Worm (Caenorhabditis elegans): ENCODE data around the gene lgc-45.

The lgc-45 gene

DNA sequence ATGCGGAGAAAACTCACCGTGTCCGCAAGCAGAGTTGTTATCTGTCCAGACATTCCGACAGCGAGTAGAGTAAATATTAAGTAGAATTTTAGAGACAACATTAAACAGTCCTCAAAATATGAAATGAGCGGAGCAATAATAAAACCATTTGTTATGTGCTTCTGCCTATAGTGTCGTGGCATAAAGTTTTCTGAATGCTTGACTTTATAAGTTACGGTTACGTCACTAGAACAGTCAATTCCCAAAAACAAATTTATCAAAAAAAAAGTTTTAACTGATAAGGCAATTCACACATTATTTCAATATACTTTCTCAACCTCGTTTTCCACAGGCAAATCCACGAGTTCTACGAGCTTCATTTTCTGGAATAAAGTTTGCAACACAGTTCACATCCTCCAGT is 11.8 kb downstream of the lgc-45 start, which contains the start of gene clec-127:
TSS of gene clec-127 (minus strand) at position 101 of the 400 bp plus-strand sequence.
- no peak for TF ChIP-seq snpc-1.2 (GFP tag; IDR thresholded peaks at IDR 0.05)
- TF ChIP-seq daf-16 (GFP tag; optimal IDR thresholded peaks at IDR 0.05): no peak
- TF ChIP-seq daf-16 (tag; optimal IDR thresholded peaks at IDR 0.05): peak; percentile 22

DNA sequence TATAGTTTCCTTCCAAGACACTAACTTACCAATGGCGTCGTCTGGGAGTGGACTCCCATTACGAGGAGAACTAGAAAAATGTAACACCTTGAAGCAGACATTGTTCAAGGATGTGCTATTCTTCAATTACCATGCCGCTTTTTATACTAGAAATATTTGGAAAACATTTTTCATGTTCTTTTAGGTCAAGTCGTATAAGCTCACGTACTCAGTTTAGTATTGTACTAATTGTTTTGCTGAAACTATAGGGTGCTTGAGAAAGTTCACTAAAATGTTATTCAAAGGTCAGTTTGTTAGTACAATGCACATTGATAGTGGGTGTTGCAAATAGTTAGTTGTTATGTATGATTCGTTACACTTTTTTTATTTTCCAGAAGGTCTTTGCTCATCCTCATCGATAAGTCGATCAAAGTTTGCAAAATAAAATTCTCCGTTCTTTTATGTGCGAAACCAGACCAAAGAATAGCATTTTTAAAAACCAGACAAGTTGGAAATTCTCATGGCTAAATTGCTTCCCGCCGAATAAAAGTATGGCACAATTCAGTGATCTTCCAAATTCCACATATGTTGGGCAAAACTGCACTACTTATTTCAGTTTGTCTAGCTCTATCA is 13.8 kb downstream of the lgc-45 start, which contains the start of the genes clec-128 and clec-129:
TSS of gene clec-128 (minus strand) at position 101 of the 612 bp plus-strand sequence.
TSS of gene clec-129 (plus strand) at position 562 of the 612 bp plus-strand sequence.
- TF ChIP-seq aha-1 (tag) (peak; percentile 51), mdt-29 (GFP tag; IDR thresholded peaks at IDR 0.05) (no peak)

DNA sequence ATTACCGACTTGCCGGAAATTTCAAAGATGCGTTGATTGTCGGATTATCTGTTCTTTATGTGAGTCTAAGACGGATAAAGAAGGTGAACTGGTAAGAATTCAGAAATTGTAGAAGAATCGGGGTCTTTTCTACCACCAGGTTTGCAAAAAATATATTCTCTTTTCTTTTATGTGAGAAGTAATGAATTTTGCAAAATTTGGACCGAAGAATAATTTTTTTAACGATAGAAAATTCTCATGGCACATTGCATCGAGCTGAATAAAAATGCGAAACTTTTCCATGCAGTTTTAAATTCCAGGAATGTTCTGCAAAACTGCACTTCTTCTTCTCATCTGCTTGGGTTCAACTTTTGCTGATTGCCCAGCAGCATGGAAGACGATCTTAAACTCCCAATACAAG is 16.0 kb downstream of the lgc-45 start, which contains the start of gene clec-130:
TSS of gene clec-130 (plus strand) at position 301 of the 400 bp plus-strand sequence.
- no peak for TF ChIP-seq madf-9 (GFP tag; conservative IDR thresholded peaks at IDR 0.05)
- TF ChIP-seq daf-16 (GFP tag; optimal IDR thresholded peaks at IDR 0.05): no peak
- no peak for TF ChIP-seq daf-16 (tag; optimal IDR thresholded peaks at IDR 0.05)
- no peak for TF ChIP-seq nhr-41 (GFP tag; IDR thresholded peaks at IDR 0.05)
- no peak for TF ChIP-seq F26F4.8 (GFP tag; conservative IDR thresholded peaks at IDR 0.05)
- no peak for TF ChIP-seq nhr-28 (tag; optimal IDR thresholded peaks at IDR 0.05)
- TF ChIP-seq lim-7 (GFP tag; IDR thresholded peaks at IDR 0.05): no peak

DNA sequence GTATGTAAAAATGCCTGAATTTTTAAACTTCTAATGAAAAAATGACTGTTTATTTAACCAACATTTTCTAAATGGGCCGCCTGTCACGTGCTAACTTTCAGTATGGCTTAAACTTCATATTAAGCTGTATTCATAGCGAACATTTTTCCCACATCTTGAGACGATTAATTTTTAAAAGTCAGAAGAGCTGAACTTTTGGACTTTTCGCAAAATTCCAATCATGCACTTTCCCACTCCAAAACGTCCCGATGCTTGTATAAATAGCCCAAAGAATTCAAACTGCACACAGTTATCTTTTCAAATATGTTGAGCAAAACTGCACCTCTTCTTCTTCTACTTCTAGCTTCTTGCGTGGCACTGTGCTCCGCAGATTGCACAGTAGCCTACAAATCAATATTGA is 19.5 kb downstream of the lgc-45 start, which contains the start of gene clec-132:
TSS of gene clec-132 (plus strand) at position 301 of the 400 bp plus-strand sequence.
- TF ChIP-seq lin-13 (GFP tag; optimal IDR thresholded peaks at IDR 0.05) (no peak), lin-15B (tag; optimal IDR thresholded peaks at IDR 0.05) (no peak), nhr-237 (tag; optimal IDR thresholded peaks at IDR 0.05) (no peak), ctbp-1 (GFP tag; IDR thresholded peaks at IDR 0.05) (no peak), vab-7 (GFP tag; IDR thresholded peaks at IDR 0.05) (no peak), ztf-7 (tag; optimal IDR thresholded peaks at IDR 0.05) (no peak), T26A8.4 (GFP tag; IDR thresholded peaks at IDR 0.05) (no peak), tag-97 (GFP tag; IDR thresholded peaks at IDR 0.05) (no peak), ceh-28 (tag; optimal IDR thresholded peaks at IDR 0.05) (no peak), nhr-48 (tag; optimal IDR thresholded peaks at IDR 0.05) (no peak), spr-1 (tag; optimal IDR thresholded peaks at IDR 0.05) (no peak), F49E8.2 (tag; optimal IDR thresholded peaks at IDR 0.05; ENCODE audit: borderline replicate concordance) (no peak), lin-29 (GFP tag; IDR thresholded peaks at IDR 0.05) (no peak), F44E2.7 (GFP tag; IDR thresholded peaks at IDR 0.05) (no peak), ceh-44 (GFP tag; IDR thresholded peaks at IDR 0.05) (no peak), zip-11 (GFP tag; IDR thresholded peaks at IDR 0.05) (no peak), Y75B8A.6 (GFP tag; IDR thresholded peaks at IDR 0.05) (no peak), egl-27 (tag; optimal IDR thresholded peaks at IDR 0.05) (no peak), ZK337.2 (GFP tag; IDR thresholded peaks at IDR 0.05) (no peak), spr-3 (GFP tag; optimal IDR thresholded peaks at IDR 0.05) (no peak)

DNA sequence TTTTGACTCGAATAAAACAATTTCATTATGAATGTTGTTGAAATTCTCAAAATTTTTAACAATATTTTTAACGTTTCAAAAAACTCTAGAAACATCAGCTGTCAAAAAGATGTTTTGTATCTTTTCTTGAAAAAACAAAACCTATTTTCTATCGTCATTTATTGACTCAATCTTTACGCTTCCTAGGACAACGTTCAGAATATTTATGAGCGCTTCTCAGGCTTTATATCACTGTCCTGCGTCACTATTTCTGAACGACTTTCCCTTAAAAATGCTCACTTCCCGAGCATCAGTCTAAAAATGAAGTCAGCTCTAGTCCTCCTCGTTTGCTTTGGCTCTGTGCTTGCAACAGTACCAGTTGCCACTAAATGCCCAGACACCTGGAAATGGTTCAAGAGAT is 20.8 kb downstream of the lgc-45 start, which contains the start of gene clec-133:
TSS of gene clec-133 (plus strand) at position 301 of the 400 bp plus-strand sequence.
- no peak for TF ChIP-seq fos-1 (tag; optimal IDR thresholded peaks at IDR 0.05)
- no peak for TF ChIP-seq rbr-2 (tag; optimal IDR thresholded peaks at IDR 0.05)
- TF ChIP-seq lin-39 (tag; optimal IDR thresholded peaks at IDR 0.05): no peak

ce11 chrII:3579767-3580166 is 22.5 kb downstream of the lgc-45 start, which contains the start of gene clec-134:
TSS of gene clec-134 (plus strand) at chrII:3580067.
- TF ChIP-seq F49E8.2 (tag; optimal IDR thresholded peaks at IDR 0.05; ENCODE audit: borderline replicate concordance) (no peak), spr-3 (GFP tag; optimal IDR thresholded peaks at IDR 0.05) (no peak), ztf-11 (tag; optimal IDR thresholded peaks at IDR 0.05) (no peak), ceh-62 (tag; optimal IDR thresholded peaks at IDR 0.05) (no peak), ceh-20 (GFP tag; IDR thresholded peaks at IDR 0.05) (no peak), ctbp-1 (GFP tag; IDR thresholded peaks at IDR 0.05) (no peak), dpl-1 (GFP tag; optimal IDR thresholded peaks at IDR 0.05) (no peak), aha-1 (tag) (peak; percentile 35)
